Fruit fly (Drosophila melanogaster): ENCODE measurements around the gene Tim9a.

Gene Tim9a

DNA sequence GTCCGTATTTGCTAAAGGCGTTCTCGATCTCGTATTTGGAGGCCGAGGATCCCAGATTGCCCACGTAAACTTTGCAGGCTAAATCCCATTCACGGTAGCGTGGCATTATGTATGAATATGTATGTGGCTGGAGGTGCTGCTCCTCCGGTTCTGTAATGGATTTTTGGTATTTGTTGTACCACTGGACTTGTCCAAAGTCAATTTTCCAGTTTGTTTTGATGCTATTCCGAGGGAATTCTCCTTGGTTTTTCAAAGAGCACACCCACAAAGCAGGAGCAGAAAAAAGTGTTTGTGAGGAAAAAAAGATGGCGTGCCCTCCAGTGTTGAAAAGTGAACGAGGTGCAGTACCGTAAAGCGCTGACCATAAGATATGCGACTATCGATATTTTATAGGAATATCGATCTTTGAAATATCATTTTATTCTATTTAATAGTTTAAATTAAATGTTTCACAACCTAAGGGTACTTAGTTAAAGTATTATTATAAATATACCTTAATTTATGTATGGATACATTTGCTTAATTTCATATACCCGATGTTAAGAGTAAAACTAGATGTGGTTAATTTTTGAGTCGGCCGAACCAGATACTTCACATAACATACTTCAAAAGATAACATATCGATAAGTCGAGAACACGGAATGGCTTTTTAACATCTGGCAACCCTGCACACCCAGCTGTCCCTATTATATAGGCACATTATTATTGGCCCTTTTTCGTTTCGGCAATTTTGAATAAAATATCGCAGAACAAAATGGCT, at the start of gene Tim9a, which contains the start of gene Rbp1-like (continued):
- TF ChIP-seq CG6854 (GFP tag; optimal IDR thresholded peaks at IDR 0.05) (no peak), Gug (GFP tag; IDR thresholded peaks at IDR 0.05) (no peak), eg (GFP tag; IDR thresholded peaks at IDR 0.05) (no peak), CG6808 (GFP tag; optimal IDR thresholded peaks at IDR 0.05) (peak; percentile 7), CG6792 (GFP tag; optimal IDR thresholded peaks at IDR 0.05) (peak; percentile 8), dac (GFP tag; optimal IDR thresholded peaks at IDR 0.05) (no peak), Ets96B (tag; optimal IDR thresholded peaks at IDR 0.05) (no peak), topi (GFP tag; optimal IDR thresholded peaks at IDR 0.05) (peak; percentile 2), Met (GFP tag; optimal IDR thresholded peaks at IDR 0.05) (peak; percentile 55)

DNA sequence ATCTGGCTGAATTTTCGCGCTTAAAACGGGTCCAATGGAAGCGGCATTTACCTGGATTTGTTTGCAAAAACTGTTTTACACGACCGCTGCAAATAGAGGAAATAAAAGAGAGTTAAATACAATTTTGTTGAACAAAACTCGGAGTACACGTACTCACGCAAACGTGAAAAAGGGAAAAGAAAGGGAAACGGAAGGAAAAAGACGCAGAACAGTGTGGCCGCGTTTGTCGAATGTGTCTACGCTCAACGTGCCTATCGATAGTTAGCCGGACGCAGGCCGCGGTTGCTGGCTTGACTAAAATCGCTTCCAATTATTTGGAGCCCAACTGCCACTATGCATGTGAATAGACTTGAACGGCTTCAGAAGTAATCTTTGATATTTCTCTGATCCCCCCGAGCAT, 47.6 kb upstream of the Tim9a start, which contains the start of gene RpS15Aa:
Gene RpS15Aa (minus strand): TSS at position 252 of the 400 bp plus-strand sequence.
- TF ChIP-seq pdm3 (GFP tag; optimal IDR thresholded peaks at IDR 0.05) (peak; percentile 26), cyc (GFP tag; optimal IDR thresholded peaks at IDR 0.05) (peak; percentile 76), acj6 (GFP tag; optimal IDR thresholded peaks at IDR 0.05) (peak; percentile 36), Eip75B (GFP tag; optimal IDR thresholded peaks at IDR 0.05) (peak; percentile 10), CG16779 (tag; optimal IDR thresholded peaks at IDR 0.05) (peak; percentile 48), Met (GFP tag; optimal IDR thresholded peaks at IDR 0.05) (peak; percentile 66), spab (GFP tag; optimal IDR thresholded peaks at IDR 0.05) (no peak), CG9139 (GFP tag; optimal IDR thresholded peaks at IDR 0.05) (peak; percentile 71), net (GFP tag; optimal IDR thresholded peaks at IDR 0.05) (peak; percentile 66), Hr39 (GFP tag; optimal IDR thresholded peaks at IDR 0.05) (peak; percentile 65), Sox102F (GFP tag; optimal IDR thresholded peaks at IDR 0.05) (peak; percentile 69), CG6854 (GFP tag; optimal IDR thresholded peaks at IDR 0.05) (peak; percentile 89), eg (GFP tag; IDR thresholded peaks at IDR 0.05) (peak; percentile 68), CG11762 (GFP tag; optimal IDR thresholded peaks at IDR 0.05; ENCODE audit: insufficient read depth) (peak; percentile 33), CG10669 (GFP tag; optimal IDR thresholded peaks at IDR 0.05) (peak; percentile 50), Hr4 (GFP tag; optimal IDR thresholded peaks at IDR 0.05) (no peak), CG3032 (tag; optimal IDR thresholded peaks at IDR 0.05) (peak; percentile 41), CG4318 (GFP tag; optimal IDR thresholded peaks at IDR 0.05) (no peak), CG11294 (GFP tag; IDR thresholded peaks at IDR 0.05) (no peak), CG11902 (GFP tag; optimal IDR thresholded peaks at IDR 0.05) (peak; percentile 6), CG7368 (GFP tag; optimal IDR thresholded peaks at IDR 0.05) (peak; percentile 52), CG3919 (GFP tag; optimal IDR thresholded peaks at IDR 0.05) (peak; percentile 76), CG15336 (GFP tag; IDR thresholded peaks at IDR 0.05) (no peak), salr (GFP tag; optimal IDR thresholded peaks at IDR 0.05) (peak in 1 of 2 experiments; percentile 75), CG8119 (GFP tag; IDR thresholded peaks at IDR 0.05) (0 out of 3 replicates have a peak, but pooled peaks have one; percentile 35), CG10631 (GFP tag; optimal IDR thresholded peaks at IDR 0.05) (no peak), Ets21C (GFP tag; optimal IDR thresholded peaks at IDR 0.05) (peak; percentile 36), dsx (GFP tag; optimal IDR thresholded peaks at IDR 0.05; ENCODE audit: poor library complexity, severe bottlenecking) (peak; percentile 1), svp (GFP tag) (no peak), Lpt (GFP tag; optimal IDR thresholded peaks at IDR 0.05) (no peak), Sox15 (GFP tag; optimal IDR thresholded peaks at IDR 0.05) (peak; percentile 25), achi (GFP tag; optimal IDR thresholded peaks at IDR 0.05) (peak; percentile 37), CG8319 (GFP tag; optimal IDR thresholded peaks at IDR 0.05) (peak; percentile 39), CG34406 (GFP tag; optimal IDR thresholded peaks at IDR 0.05) (peak; percentile 42), Blimp-1 (GFP tag; optimal IDR thresholded peaks at IDR 0.05) (peak; percentile 29), Hr38 (GFP tag; optimal IDR thresholded peaks at IDR 0.05) (no peak), fkh (GFP tag; optimal IDR thresholded peaks at IDR 0.05) (peak; percentile 22), CG32006 (GFP tag; optimal IDR thresholded peaks at IDR 0.05) (peak; percentile 14), dac (GFP tag; optimal IDR thresholded peaks at IDR 0.05) (no peak), CG1621 (tag; optimal IDR thresholded peaks at IDR 0.05) (peak; percentile 56), Sox14 (GFP tag; optimal IDR thresholded peaks at IDR 0.05) (no peak), CG6163 (GFP tag; IDR thresholded peaks at IDR 0.05) (peak; percentile 85), CG6792 (GFP tag; optimal IDR thresholded peaks at IDR 0.05) (peak; percentile 25), CG8632 (GFP tag; optimal IDR thresholded peaks at IDR 0.05) (peak; percentile 25), CG6808 (GFP tag; optimal IDR thresholded peaks at IDR 0.05) (peak; percentile 48)
